Worm (Caenorhabditis elegans) whole organism, young adult: ENCODE results near the gene pssy-1.

Experiments used
- B0019.2 ChIP-seq: fragments of 200-800 bp; sonication (Bioruptor generic); conservative IDR thresholded peaks from 2 replicates; pipeline ENCODE4 v1.3.6; 2022; ENCODE audit warnings: missing genetic modification reagents, missing genetic modification characterization, missing compliant biosample characterization
- C06A6.2 ChIP-seq: fragments of 200-800 bp; sonication (Bioruptor generic); conservative IDR thresholded peaks from 2 replicates; pipeline ENCODE4 v1.3.6; 2022; ENCODE audit warnings: missing genetic modification characterization, missing compliant biosample characterization
- F22D6.2 ChIP-seq: sonication (generic microtip); optimal IDR thresholded peaks from 2 replicates; lab custom pipeline; 2016; ENCODE audit warnings: mild to moderate bottlenecking, missing genetic modification characterization, missing compliant biosample characterization
- F23B12.7 ChIP-seq: sonication (generic microtip); optimal IDR thresholded peaks from 2 replicates; lab custom pipeline; 2017; ENCODE audit warnings: missing genetic modification characterization, mild to moderate bottlenecking, missing compliant biosample characterization, antibody characterized with exemption, moderate library complexity; ENCODE audit not compliant: insufficient read depth
- F37B4.10 ChIP-seq: fragments of 200-800 bp; sonication (Bioruptor generic); IDR thresholded peaks from 2 replicates; pipeline ENCODE4 v1.3.6; 2022; ENCODE audit warnings: missing genetic modification characterization, missing compliant biosample characterization
- F49E8.2 ChIP-seq: sonication (generic microtip); optimal IDR thresholded peaks from 3 replicates; lab custom pipeline; 2017; ENCODE audit warnings: missing genetic modification characterization, mild to moderate bottlenecking, missing compliant biosample characterization, antibody characterized with exemption, moderate library complexity; ENCODE audit not compliant: insufficient read depth
- F55B11.4 ChIP-seq: sonication (generic microtip); optimal IDR thresholded peaks from 2 replicates; lab custom pipeline; 2016; ENCODE audit warnings: missing compliant biosample characterization, missing genetic modification characterization, borderline replicate concordance; ENCODE audit not compliant: insufficient read depth
- F57A8.1 ChIP-seq: fragments of 200-800 bp; sonication (Bioruptor generic); optimal IDR thresholded peaks from 2 replicates; lab custom pipeline; 2018; ENCODE audit warnings: mild to moderate bottlenecking, missing genetic modification characterization, moderate library complexity, missing compliant biosample characterization
- F57C9.4 ChIP-seq: sonication (generic microtip); optimal IDR thresholded peaks from 2 replicates; lab custom pipeline; 2017; ENCODE audit warnings: mild to moderate bottlenecking, missing genetic modification characterization, missing compliant biosample characterization
- K11D2.4 ChIP-seq: fragments of 200-800 bp; sonication (Bioruptor generic); IDR thresholded peaks from 2 replicates; pipeline ENCODE4 v1.3.6; 2022; ENCODE audit warnings: missing genetic modification reagents, missing genetic modification characterization, missing compliant biosample characterization
- Y53F4B.3 ChIP-seq: fragments of 200-800 bp; sonication (Bioruptor generic); IDR thresholded peaks from 2 replicates; pipeline ENCODE4 v1.3.6; 2022; ENCODE audit warnings: missing genetic modification reagents, missing genetic modification characterization, missing compliant biosample characterization
- Y53G8AR.9 ChIP-seq: fragments of 200-800 bp; sonication (Bioruptor generic); conservative IDR thresholded peaks from 2 replicates; pipeline ENCODE4 v1.3.6; 2022; ENCODE audit warnings: missing genetic modification reagents, missing genetic modification characterization, missing compliant biosample characterization
- ZK185.1 ChIP-seq: sonication (generic microtip); optimal IDR thresholded peaks from 2 replicates; lab custom pipeline; 2016; ENCODE audit warnings: mild to moderate bottlenecking, missing genetic modification characterization, missing compliant biosample characterization; ENCODE audit not compliant: poor library complexity, severe bottlenecking
- ama-1 ChIP-seq, 3 experiments: fragments of 150-350 bp in 1 of 3; sonication (generic microtip) in 2 of 3; optimal IDR thresholded peaks; 2 replicates each; lab custom pipeline; 2014 to 2018; ENCODE audit warnings: missing biosample characterization in 2 of 3, missing genetic modification characterization in 2 of 3, missing genetic modification reagents in 2 of 3
- atf-7 ChIP-seq: sonication (generic microtip); optimal IDR thresholded peaks from 2 replicates; lab custom pipeline; 2017; ENCODE audit warnings: mild to moderate bottlenecking, missing genetic modification characterization, missing compliant biosample characterization
- attf-5 ChIP-seq: fragments of 200-800 bp; sonication (Bioruptor generic); optimal IDR thresholded peaks from 2 replicates; lab custom pipeline; 2018; ENCODE audit warnings: mild to moderate bottlenecking, missing genetic modification characterization, missing compliant biosample characterization
- bed-1 ChIP-seq: fragments of 200-800 bp; sonication (Bioruptor generic); IDR thresholded peaks from 2 replicates; pipeline ENCODE4 v1.3.6; 2022; ENCODE audit warnings: missing genetic modification reagents, missing genetic modification characterization, missing compliant biosample characterization
- bed-2 ChIP-seq: fragments of 200-800 bp; sonication (Bioruptor generic); IDR thresholded peaks from 2 replicates; pipeline ENCODE4 v1.3.6; 2022; ENCODE audit warnings: missing genetic modification reagents, missing genetic modification characterization, missing compliant biosample characterization
- ceh-100 ChIP-seq: fragments of 200-800 bp; sonication (Bioruptor generic); IDR thresholded peaks from 2 replicates; pipeline ENCODE4 v1.3.6; 2022; ENCODE audit warnings: missing genetic modification reagents, missing genetic modification characterization, missing compliant biosample characterization
- ceh-91 ChIP-seq: fragments of 200-800 bp; sonication (Bioruptor generic); IDR thresholded peaks from 2 replicates; pipeline ENCODE4 v1.3.6; 2022; ENCODE audit warnings: missing genetic modification reagents, missing genetic modification characterization, missing compliant biosample characterization
- chd-7 ChIP-seq: sonication (generic microtip); optimal IDR thresholded peaks from 2 replicates; lab custom pipeline; 2016; ENCODE audit warnings: mild to moderate bottlenecking, missing genetic modification characterization, moderate library complexity, missing compliant biosample characterization
- dpff-1 ChIP-seq: sonication (generic microtip); optimal IDR thresholded peaks from 2 replicates; lab custom pipeline; 2017; ENCODE audit warnings: mild to moderate bottlenecking, missing genetic modification characterization, missing compliant biosample characterization
- dpl-1 ChIP-seq: fragments of 150-350 bp; optimal IDR thresholded peaks from 2 replicates; lab custom pipeline; 2014; ENCODE audit warnings: missing biosample characterization, missing genetic modification reagents, missing genetic modification characterization
- efl-1 ChIP-seq: fragments of 150-350 bp; optimal IDR thresholded peaks from 2 replicates; lab custom pipeline; 2014; ENCODE audit warnings: missing biosample characterization, missing genetic modification reagents, missing genetic modification characterization
- egl-44 ChIP-seq: fragments of 200-800 bp; sonication (Bioruptor generic); IDR thresholded peaks from 2 replicates; pipeline ENCODE4 v1.3.6; 2022; ENCODE audit warnings: missing genetic modification reagents, missing genetic modification characterization, missing compliant biosample characterization
- ekl-4 ChIP-seq: fragments of 200-800 bp; sonication (Bioruptor generic); IDR thresholded peaks from 2 replicates; pipeline ENCODE4 v1.3.6; 2022; ENCODE audit warnings: missing genetic modification reagents, missing genetic modification characterization, missing compliant biosample characterization
- ets-4 ChIP-seq: fragments of 200-800 bp; sonication (Bioruptor generic); optimal IDR thresholded peaks from 2 replicates; lab custom pipeline; 2018; ENCODE audit warnings: mild to moderate bottlenecking, missing genetic modification characterization, missing compliant biosample characterization
- hlh-26 ChIP-seq: fragments of 200-800 bp; sonication (Bioruptor generic); conservative IDR thresholded peaks from 2 replicates; pipeline ENCODE4 v1.3.6; 2022; ENCODE audit warnings: missing genetic modification reagents, missing genetic modification characterization, missing compliant biosample characterization
- hmg-1.2 ChIP-seq: fragments of 200-800 bp; sonication (Bioruptor generic); IDR thresholded peaks from 2 replicates; pipeline ENCODE4 v1.3.6; 2022; ENCODE audit warnings: missing genetic modification reagents, missing genetic modification characterization, missing compliant biosample characterization
- lin-35 ChIP-seq, 3 experiments: fragments of 150-350 bp in 2 of 3; sonication (generic microtip) in 1 of 3; optimal IDR thresholded peaks; 2 replicates each; lab custom pipeline; 2014 to 2018; ENCODE audit warnings: missing biosample characterization in 3 of 3, missing genetic modification characterization in 3 of 3, missing genetic modification reagents in 3 of 3
- lin-40 ChIP-seq: sonication (generic microtip); optimal IDR thresholded peaks from 2 replicates; lab custom pipeline; 2016; ENCODE audit warnings: missing genetic modification characterization, mild to moderate bottlenecking, missing compliant biosample characterization, missing genotype, missing genetic modification reagents
- lsl-1 ChIP-seq: fragments of 200-800 bp; sonication (Bioruptor generic); optimal IDR thresholded peaks from 2 replicates; lab custom pipeline; 2018; ENCODE audit warnings: mild to moderate bottlenecking, missing genetic modification characterization, moderate library complexity, missing compliant biosample characterization
- madf-8 ChIP-seq: fragments of 200-800 bp; sonication (Bioruptor generic); conservative IDR thresholded peaks from 2 replicates; pipeline ENCODE4 v1.3.6; 2022; ENCODE audit warnings: missing genetic modification reagents, missing genetic modification characterization, missing compliant biosample characterization
- mes-4 ChIP-seq: sonication (generic microtip); optimal IDR thresholded peaks from 2 replicates; lab custom pipeline; 2016; ENCODE audit warnings: missing genotype, missing genetic modification characterization, missing compliant biosample characterization
- nfyb-1 ChIP-seq: fragments of 200-800 bp; sonication (Bioruptor generic); IDR thresholded peaks from 2 replicates; pipeline ENCODE4 v1.3.6; 2022; ENCODE audit warnings: missing genetic modification reagents, missing genetic modification characterization, missing compliant biosample characterization
- nhr-27 ChIP-seq: fragments of 200-800 bp; sonication (Bioruptor generic); optimal IDR thresholded peaks from 2 replicates; lab custom pipeline; 2018; ENCODE audit warnings: mild to moderate bottlenecking, missing genetic modification characterization, moderate library complexity, missing compliant biosample characterization
- pha-4 ChIP-seq: fragments of 150-350 bp; sonication (generic microtip); optimal IDR thresholded peaks from 2 replicates; lab custom pipeline; 2014; ENCODE audit warnings: missing biosample characterization, missing genetic modification reagents, missing genetic modification characterization
- sea-2 ChIP-seq: fragments of 200-800 bp; sonication (Bioruptor generic); IDR thresholded peaks from 2 replicates; pipeline ENCODE4 v1.3.6; 2022; ENCODE audit warnings: missing genetic modification characterization, missing compliant biosample characterization
- sptf-2 ChIP-seq: fragments of 200-800 bp; sonication (Bioruptor generic); optimal IDR thresholded peaks from 2 replicates; lab custom pipeline; 2018; ENCODE audit warnings: mild to moderate bottlenecking, missing genetic modification characterization, missing compliant biosample characterization
- tbx-9 ChIP-seq: sonication (generic microtip); optimal IDR thresholded peaks from 2 replicates; lab custom pipeline; 2016; ENCODE audit warnings: borderline replicate concordance, missing genetic modification characterization, inconsistent platforms, missing compliant biosample characterization

The pssy-1 gene

DNA sequence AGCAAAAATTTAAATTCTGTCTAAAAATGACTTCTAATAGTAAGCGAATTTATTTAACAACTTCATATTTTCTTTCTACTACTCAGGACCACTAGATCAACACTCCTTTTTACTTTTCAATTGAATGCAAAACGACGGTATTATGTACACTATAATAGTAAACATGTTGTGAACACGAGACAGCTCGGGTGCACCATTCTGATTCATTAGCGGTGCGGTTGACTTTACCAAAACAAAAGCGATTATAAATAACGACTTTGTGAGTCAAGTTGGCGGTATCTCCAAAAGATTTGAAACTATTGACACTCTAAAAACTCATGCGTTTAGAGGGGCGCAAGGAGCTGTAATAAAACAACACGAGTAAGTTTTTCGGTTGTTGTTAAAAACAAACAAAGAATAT, 24.9 kb upstream of the pssy-1 start:
- TF ChIP-seq K11D2.4 (GFP tag; lab: Robert Waterston, UW) (no peak), efl-1 (no peak), F57C9.4 (tag; lab: Kevin White, UChicago) (no peak), nhr-27 (tag; lab: Kevin White, UChicago) (no peak), F55B11.4 (no peak), ceh-100 (no peak), Y53F4B.3 (GFP tag; lab: Robert Waterston, UW) (no peak), lin-35 (GFP tag; optimal IDR thresholded peaks at IDR 0.05; lab: Kevin White, UChicago) (no peak), bed-1 (GFP tag; lab: Robert Waterston, UW) (no peak), sptf-2 (GFP tag; lab: Kevin White, UChicago) (no peak), ets-4 (GFP tag; lab: Kevin White, UChicago) (no peak), pha-4 (tag; lab: Kevin White, UChicago) (no peak), tbx-9 (no peak), mes-4 (tag; lab: Kevin White, UChicago) (no peak), sea-2 (GFP tag; lab: Robert Waterston, UW) (no peak), C06A6.2 (GFP tag; lab: Robert Waterston, UW) (no peak)

DNA sequence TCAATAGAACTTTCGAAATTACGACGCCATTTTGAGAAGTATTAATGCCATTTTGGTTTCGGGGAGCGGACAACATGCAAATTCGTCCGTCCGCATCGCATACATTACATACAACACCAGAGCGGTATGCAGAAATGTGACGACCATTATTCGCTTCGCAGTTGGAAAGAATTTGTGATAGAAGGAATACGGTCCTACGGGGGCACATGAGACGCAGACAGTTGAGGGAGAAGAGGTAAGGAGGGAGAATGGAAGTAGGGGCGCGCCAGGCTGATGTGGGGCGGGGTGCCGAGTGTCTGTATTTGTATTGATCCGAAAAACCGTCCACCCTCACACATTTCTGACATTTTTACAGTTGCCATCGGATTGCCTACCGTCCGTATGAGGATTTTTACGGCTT, 24.0 kb upstream of the pssy-1 start:
- TF ChIP-seq F23B12.7 (tag; lab: Kevin White, UChicago) (no peak), ekl-4 (GFP tag; lab: Robert Waterston, UW) (0 out of 2 replicates have a peak, but pooled peaks have one; percentile 19), hmg-1.2 (GFP tag; lab: Robert Waterston, UW) (peak; percentile 16; the same call in 1 of the 2 replicates)

DNA sequence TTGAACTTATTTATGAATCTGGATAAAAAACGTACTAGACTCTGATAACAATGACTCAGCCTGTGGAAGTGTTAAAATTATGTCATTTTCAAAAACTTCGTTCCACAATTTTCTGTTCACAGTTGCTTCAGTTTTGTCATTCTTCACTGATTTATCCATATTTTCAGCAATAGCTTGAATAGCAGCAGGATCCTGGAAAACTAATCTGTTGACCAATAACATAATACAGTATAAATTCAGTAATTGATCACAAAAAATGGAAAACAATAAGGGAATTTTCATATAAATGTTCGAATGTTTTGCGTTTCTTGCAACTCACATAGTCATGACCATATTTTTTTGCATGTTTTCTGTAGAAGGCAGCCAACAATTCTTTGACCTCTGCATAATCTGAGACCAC, 16.9 kb upstream of the pssy-1 start:
- no peak for TF ChIP-seq F57A8.1
- TF ChIP-seq F37B4.10 (GFP tag; lab: Robert Waterston, UW) = no peak
- TF ChIP-seq dpl-1 (GFP tag; lab: Kevin White, UChicago) = no peak
- TF ChIP-seq lsl-1 (GFP tag; lab: Kevin White, UChicago) = no peak
- no peak for TF ChIP-seq nfyb-1 (GFP tag; lab: Robert Waterston, UW)
- TF ChIP-seq, all 124 proteins: peak for 0

DNA sequence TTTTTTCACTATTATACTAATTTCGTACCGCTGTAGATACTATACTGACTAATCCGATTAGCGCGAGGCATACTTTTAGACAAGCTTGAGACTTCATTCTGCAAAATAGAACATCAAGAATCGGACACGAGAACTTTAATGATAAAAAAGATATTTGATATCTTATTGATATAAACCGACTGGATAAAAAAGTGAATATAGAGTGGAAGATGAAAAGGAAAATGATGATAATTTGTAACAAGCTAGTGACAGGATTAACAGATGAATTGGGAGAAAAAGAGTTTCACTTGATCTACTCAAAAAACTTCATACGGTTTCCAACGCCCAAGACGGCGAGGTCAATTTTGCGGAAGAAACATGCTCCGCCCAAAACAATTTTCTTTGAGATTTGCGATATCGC, 16.4 kb upstream of the pssy-1 start, which contains the start of gene nas-37:
nas-37 (minus strand) TSS at position 101 of the 400 bp plus-strand sequence.
- no peak for TF ChIP-seq hlh-26 (GFP tag; lab: Robert Waterston, UW)
- TF ChIP-seq ceh-100 = no peak
- TF ChIP-seq ZK185.1 (tag; lab: Kevin White, UChicago) = no peak
- no peak for TF ChIP-seq ceh-91 (GFP tag; lab: Robert Waterston, UW)
- no peak for TF ChIP-seq atf-7 (tag; lab: Kevin White, UChicago)
- no peak for TF ChIP-seq attf-5 (GFP tag; lab: Kevin White, UChicago)
- TF ChIP-seq F22D6.2 (tag; lab: Kevin White, UChicago) = no peak
- TF ChIP-seq F23B12.7 (tag; lab: Kevin White, UChicago) = no peak
- TF ChIP-seq madf-8 (GFP tag; lab: Robert Waterston, UW) = no peak
- TF ChIP-seq efl-1 = no peak

DNA sequence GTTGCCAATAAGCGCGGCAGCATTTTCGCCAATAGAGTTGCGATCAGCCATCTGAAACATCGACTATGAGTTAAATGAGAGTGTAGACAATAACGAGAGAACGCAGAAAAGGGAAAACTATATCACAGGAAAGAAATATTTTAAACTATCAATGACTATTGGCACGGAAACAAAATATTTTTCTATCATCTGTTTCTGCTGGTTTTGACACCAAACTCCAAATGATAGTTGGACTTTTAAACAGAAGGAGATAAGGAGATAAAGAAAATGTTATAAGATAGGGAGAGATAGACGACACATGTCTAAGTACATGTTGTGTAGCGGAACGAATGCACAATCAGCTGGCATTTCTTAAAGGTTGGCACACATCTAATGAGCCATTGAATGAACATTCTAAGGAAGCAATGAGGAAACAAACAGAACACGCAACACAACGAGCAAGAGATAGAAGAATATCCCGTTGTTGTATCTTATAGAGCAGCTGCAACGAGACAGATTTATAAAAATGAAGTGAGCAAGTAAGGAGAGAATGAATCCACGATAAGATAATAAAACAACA, 10.8 kb upstream of the pssy-1 start, which contains the start of gene cysl-1:
cysl-1 (minus strand) TSS at position 51 of the 559 bp plus-strand sequence.
- TF ChIP-seq F49E8.2 = no peak
- TF ChIP-seq egl-44 (GFP tag; lab: Robert Waterston, UW) = no peak
- TF ChIP-seq bed-2 (GFP tag; lab: Robert Waterston, UW) = no peak
- no peak for TF ChIP-seq chd-7 (tag; lab: Kevin White, UChicago)
- TF ChIP-seq lin-40 = no peak
- no peak for TF ChIP-seq dpff-1 (tag; lab: Kevin White, UChicago)
- TF ChIP-seq ama-1 (optimal IDR thresholded peaks at IDR 0.05; lab: Kevin White, UChicago) = no peak
- no peak for TF ChIP-seq ama-1 (GFP tag; optimal IDR thresholded peaks at IDR 0.05; lab: Kevin White, UChicago)
- TF ChIP-seq Y53G8AR.9 (GFP tag; lab: Robert Waterston, UW) = no peak
- TF ChIP-seq nhr-27 (tag; lab: Kevin White, UChicago) = no peak
- TF ChIP-seq B0019.2 (GFP tag; lab: Robert Waterston, UW) = no peak
